Worm (Caenorhabditis elegans) whole organism, L2 larva: ENCODE data around the gene glb-28.

ENCODE experiments used
- R02D3.7 ChIP-seq: fragments of 150-350 bp; optimal IDR thresholded peaks from 2 replicates; lab custom pipeline; 2014; ENCODE audit warnings: missing biosample characterization, missing genetic modification characterization
- ceh-82 ChIP-seq: fragments of 150-350 bp; optimal IDR thresholded peaks from 2 replicates; lab custom pipeline; 2014; ENCODE audit warnings: missing biosample characterization, missing genetic modification characterization
- elt-3 ChIP-seq: sonication (generic microtip); optimal IDR thresholded peaks from 2 replicates; lab custom pipeline; 2017; ENCODE audit warnings: missing biosample characterization, missing genetic modification characterization
- lin-11 ChIP-seq: fragments of 150-350 bp; sonication (generic microtip); optimal IDR thresholded peaks from 2 replicates; lab custom pipeline; 2014; ENCODE audit warnings: missing biosample characterization, missing genetic modification characterization, inconsistent platforms, mixed read lengths
- lin-39 ChIP-seq: fragments of 150-350 bp; optimal IDR thresholded peaks from 2 replicates; lab custom pipeline; 2014; ENCODE audit warnings: missing biosample characterization, missing genetic modification reagents, missing genetic modification characterization
- nhr-77 ChIP-seq: fragments of 150-350 bp; optimal IDR thresholded peaks from 2 replicates; lab custom pipeline; 2014; ENCODE audit warnings: missing biosample characterization, missing genetic modification characterization
- skn-1 ChIP-seq: sonication (generic microtip); optimal IDR thresholded peaks from 2 replicates; lab custom pipeline; 2017; ENCODE audit warnings: missing biosample characterization, missing genetic modification characterization
- unc-39 ChIP-seq: fragments of 150-350 bp; optimal IDR thresholded peaks from 2 replicates; lab custom pipeline; 2014; ENCODE audit warnings: missing biosample characterization, missing genetic modification characterization
- unc-55 ChIP-seq: fragments of 150-350 bp; sonication (generic microtip); optimal IDR thresholded peaks from 3 replicates; lab custom pipeline; 2014; ENCODE audit warnings: missing biosample characterization, missing genetic modification reagents, missing genetic modification characterization
- zag-1 ChIP-seq: fragments of 150-350 bp; optimal IDR thresholded peaks from 2 replicates; lab custom pipeline; 2014; ENCODE audit warnings: missing biosample characterization, missing genetic modification characterization
- ztf-4 ChIP-seq: fragments of 150-350 bp; optimal IDR thresholded peaks from 2 replicates; lab custom pipeline; 2014; ENCODE audit warnings: missing biosample characterization, missing genetic modification characterization

- TF ChIP-seq unc-39 (tag; lab: Kevin White, UChicago) (no peak), zag-1 (tag; lab: Kevin White, UChicago) (peak; percentile 38), ceh-82 (tag; lab: Kevin White, UChicago) (no peak), skn-1 (tag; lab: Kevin White, UChicago) (no peak), elt-3 (tag; lab: Kevin White, UChicago) (no peak), unc-55 (GFP tag; lab: Kevin White, UChicago) (peak; percentile 94), lin-11 (tag; lab: Kevin White, UChicago) (no peak), nhr-77 (tag; lab: Kevin White, UChicago) (no peak), lin-39 (tag; lab: Kevin White, UChicago) (no peak), R02D3.7 (tag; lab: Kevin White, UChicago) (no peak), ztf-4 (tag; lab: Kevin White, UChicago) (peak; percentile 80)
Observed at ce11 chrX:15276774-15277173, 40.3 kb downstream of the glb-28 start.
